Fruit fly (Drosophila melanogaster) whole organism, larva: ENCODE results near the gene Lcp65Ab1.
"Not testable (repeated sequence)": the region's sequence is repeated elsewhere in the genome, so short reads cannot be mapped to it uniquely, and the experiment has no call there.

Experiments
- noc ChIP-seq: fragments of 200-800 bp; sonication (Bioruptor generic); optimal IDR thresholded peaks from 3 replicates; lab custom pipeline; 2019; ENCODE audit warnings: missing biosample characterization, mild to moderate bottlenecking, missing genetic modification characterization, moderate library complexity

The Lcp65Ab1 gene

dm6 chr3L:6135174-6135573 lies 14.2 kb upstream of the Lcp65Ab1 start, which contains the start of gene Lcp65Ag1:
TSS of gene Lcp65Ag1 (minus strand) at chr3L:6135274.
- no peak for TF ChIP-seq noc (tag; lab: Kevin White, UChicago)

dm6 chr3L:6136691-6137090 lies 12.7 kb upstream of the Lcp65Ab1 start, which contains the start of gene Lcp65Af:
TSS of gene Lcp65Af (minus strand) at chr3L:6136791.
- TF ChIP-seq noc (tag; lab: Kevin White, UChicago) = no peak

dm6 chr3L:6138018-6138417 lies 11.3 kb upstream of the Lcp65Ab1 start, which contains the start of gene Lcp65Ae:
TSS of gene Lcp65Ae (minus strand) at chr3L:6138118.
- TF ChIP-seq noc (tag; lab: Kevin White, UChicago) = no peak

- no peak for TF ChIP-seq noc (tag; lab: Kevin White, UChicago)
These were observed 10.8 kb upstream of the Lcp65Ab1 start for dm6 chr3L:6138586-6138985.

- TF ChIP-seq noc (tag; lab: Kevin White, UChicago) = no peak
These were observed 9.3 kb upstream of the Lcp65Ab1 start, which contains the start of gene Cpr65Av for dm6 chr3L:6139924-6140574. TSS of gene Cpr65Av (minus strand) at chr3L:6139974.

dm6 chr3L:6140771-6141472 lies 8.4 kb upstream of the Lcp65Ab1 start:
- TF ChIP-seq noc (tag; lab: Kevin White, UChicago) = no peak

dm6 chr3L:6141538-6141937 lies 7.8 kb upstream of the Lcp65Ab1 start:
- TF ChIP-seq noc (tag; lab: Kevin White, UChicago) = no peak

dm6 chr3L:6142313-6142712 lies 7.0 kb upstream of the Lcp65Ab1 start, which contains the start of gene Cpr65Aw:
TSS of gene Cpr65Aw (minus strand) at chr3L:6142413.
- no peak for TF ChIP-seq noc (tag; lab: Kevin White, UChicago)

- no peak for TF ChIP-seq noc (tag; lab: Kevin White, UChicago)
These were observed 6.1 kb upstream of the Lcp65Ab1 start, which contains the start of gene Lcp65Ad for dm6 chr3L:6143188-6143755. TSS of gene Lcp65Ad (plus strand) at chr3L:6143395.

- no peak for TF ChIP-seq noc (tag; lab: Kevin White, UChicago)
These were observed 4.6 kb upstream of the Lcp65Ab1 start, which contains the start of gene Lcp65Ac for dm6 chr3L:6144769-6145220. TSS of gene Lcp65Ac (plus strand) at chr3L:6144819.

- TF ChIP-seq noc (tag; lab: Kevin White, UChicago) = not testable (repeated sequence)
These were observed 3.0 kb upstream of the Lcp65Ab1 start, which contains the start of gene Lcp65Ab2 for dm6 chr3L:6146374-6146773. TSS of gene Lcp65Ab2 (plus strand) at chr3L:6146674.

dm6 chr3L:6147887-6148286 lies 1.5 kb upstream of the Lcp65Ab1 start, which contains the start of gene Cpr65Ax1:
TSS of gene Cpr65Ax1 (minus strand) at chr3L:6147987.
- TF ChIP-seq noc (tag; lab: Kevin White, UChicago) = not testable (repeated sequence)

- TF ChIP-seq noc (tag; lab: Kevin White, UChicago) = not testable (repeated sequence)
These were observed 1.5 kb downstream of the Lcp65Ab1 start, which contains the start of the genes Cpr65Ax2 and Lcp65Aa for dm6 chr3L:6150757-6151354. TSS of gene Cpr65Ax2 (minus strand) at chr3L:6150857. TSS of gene Lcp65Aa (plus strand) at chr3L:6151304.

- TF ChIP-seq noc (tag; lab: Kevin White, UChicago) = no peak
These were observed 3.2 kb downstream of the Lcp65Ab1 start, which contains the start of gene Acp65Aa for dm6 chr3L:6152531-6152930. TSS of gene Acp65Aa (minus strand) at chr3L:6152745.

dm6 chr3L:6154951-6155394 lies 5.6 kb downstream of the Lcp65Ab1 start:
- no peak for TF ChIP-seq noc (tag; lab: Kevin White, UChicago)
